Worm (Caenorhabditis elegans) whole organism, mixed stage, embryonic: Measurements from ENCODE around the gene vab-15.

Experiments used
- blmp-1 ChIP-seq: fragments of 150-350 bp; optimal IDR thresholded peaks from 2 replicates; lab custom pipeline; 2014; ENCODE audit warnings: missing biosample characterization, missing genetic modification characterization
- ceh-43 ChIP-seq: fragments of 200-800 bp; sonication (Bioruptor generic); optimal IDR thresholded peaks from 2 replicates; lab custom pipeline; 2018; ENCODE audit warnings: mild to moderate bottlenecking, missing genetic modification characterization, moderate library complexity, missing compliant biosample characterization
- flh-1 ChIP-seq: fragments of 200-800 bp; sonication (Bioruptor generic); optimal IDR thresholded peaks from 2 replicates; lab custom pipeline; 2018; ENCODE audit warnings: mild to moderate bottlenecking, missing genetic modification characterization, moderate library complexity, missing compliant biosample characterization
- lin-13 ChIP-seq: fragments of 150-350 bp; optimal IDR thresholded peaks from 2 replicates; lab custom pipeline; 2014; ENCODE audit warnings: missing biosample characterization, missing genetic modification characterization
- nhr-28 ChIP-seq: fragments of 150-350 bp; optimal IDR thresholded peaks from 2 replicates; lab custom pipeline; 2014; ENCODE audit warnings: missing biosample characterization, missing genetic modification characterization
- nhr-76 ChIP-seq: sonication (generic microtip); optimal IDR thresholded peaks from 2 replicates; lab custom pipeline; 2017; ENCODE audit warnings: missing biosample characterization, missing genetic modification characterization
- pha-4 ChIP-seq: fragments of 150-350 bp; optimal IDR thresholded peaks from 2 replicates; lab custom pipeline; 2018; ENCODE audit warnings: missing biosample characterization, missing genetic modification reagents, missing genetic modification characterization
- sptf-1 ChIP-seq: sonication (generic microtip); optimal IDR thresholded peaks from 2 replicates; lab custom pipeline; 2017; ENCODE audit warnings: mild to moderate bottlenecking, missing genetic modification characterization, moderate library complexity, missing compliant biosample characterization
- unc-39 ChIP-seq: fragments of 150-350 bp; optimal IDR thresholded peaks from 2 replicates; lab custom pipeline; 2014; ENCODE audit warnings: missing biosample characterization, missing genetic modification characterization
- unc-62 ChIP-seq: fragments of 150-350 bp; optimal IDR thresholded peaks from 2 replicates; lab custom pipeline; 2014; ENCODE audit warnings: missing biosample characterization, missing genetic modification reagents, missing genetic modification characterization
- ztf-11 ChIP-seq: fragments of 150-350 bp; optimal IDR thresholded peaks from 2 replicates; lab custom pipeline; 2014; ENCODE audit warnings: missing biosample characterization, missing genetic modification characterization

ce11 chrX:9862916-9863624 is 16.0 kb downstream of the vab-15 start, which contains the start of the genes gst-36 and R07B1.5:
- no peak for TF ChIP-seq nhr-76
- no peak for TF ChIP-seq nhr-28 (tag; lab: Kevin White, UChicago)
- TF ChIP-seq unc-62 = no peak
- no peak for TF ChIP-seq ceh-43 (GFP tag; lab: Kevin White, UChicago)
- no peak for TF ChIP-seq pha-4 (tag; lab: Kevin White, UChicago)
- no peak for TF ChIP-seq sptf-1
- no peak for TF ChIP-seq blmp-1
- TF ChIP-seq unc-39 (tag; lab: Kevin White, UChicago) = no peak
- no peak for TF ChIP-seq ztf-11 (tag; lab: Kevin White, UChicago)
- no peak for TF ChIP-seq lin-13 (tag; lab: Kevin White, UChicago)
- TF ChIP-seq flh-1 (GFP tag; lab: Kevin White, UChicago) = no peak
